Worm (Caenorhabditis elegans) whole organism, L1 larva: ENCODE data around the gene mes-2.
A peak's percentile ranks its signal among the peaks of the same experiment; 100 is the strongest.

Experiments
- C04F5.9 ChIP-seq: sonication (generic microtip); optimal IDR thresholded peaks from 2 replicates; lab custom pipeline; 2016; ENCODE audit warnings: missing genetic modification characterization, missing compliant biosample characterization
- C16A3.4 ChIP-seq: fragments of 150-350 bp; optimal IDR thresholded peaks from 2 replicates; lab custom pipeline; 2014; ENCODE audit warnings: missing biosample characterization, missing genetic modification characterization
- F16B12.6 ChIP-seq: fragments of 150-350 bp; optimal IDR thresholded peaks from 2 replicates; lab custom pipeline; 2014; ENCODE audit warnings: missing biosample characterization, missing genetic modification characterization
- blmp-1 ChIP-seq: fragments of 150-350 bp; optimal IDR thresholded peaks from 2 replicates; lab custom pipeline; 2014; ENCODE audit warnings: missing biosample characterization, missing genetic modification characterization
- ceh-63 ChIP-seq: fragments of 200-800 bp; sonication (Bioruptor generic); optimal IDR thresholded peaks from 2 replicates; lab custom pipeline; 2018; ENCODE audit warnings: mild to moderate bottlenecking, missing genetic modification characterization, missing compliant biosample characterization
- ceh-82 ChIP-seq, 3 experiments: fragments of 150-350 bp in 1 of 3; sonication (generic microtip) in 2 of 3; optimal IDR thresholded peaks; 2 replicates each; lab custom pipeline; 2014 to 2017; ENCODE audit warnings: missing biosample characterization in 3 of 3, missing genetic modification characterization in 3 of 3
- ces-1 ChIP-seq: fragments of 150-350 bp; optimal IDR thresholded peaks from 2 replicates; lab custom pipeline; 2014; ENCODE audit warnings: missing biosample characterization, missing genetic modification reagents, missing genetic modification characterization
- dsc-1 ChIP-seq: sonication (generic microtip); optimal IDR thresholded peaks from 2 replicates; lab custom pipeline; 2016; ENCODE audit warnings: mild to moderate bottlenecking, missing genetic modification characterization, missing compliant biosample characterization
- efl-1 ChIP-seq, 4 experiments: fragments of 150-350 bp; optimal IDR thresholded peaks in 3 of 4; peaks in 1 of 4; 1 replicate in 1 of 4; 2 replicates in 3 of 4; lab custom pipeline; 2014; ENCODE audit warnings: missing biosample characterization in 2 of 4, missing genetic modification characterization in 2 of 4, missing genetic modification reagents in 2 of 4
- efl-3 ChIP-seq: fragments of 200-800 bp; sonication (Bioruptor generic); optimal IDR thresholded peaks from 2 replicates; lab custom pipeline; 2018; ENCODE audit warnings: mild to moderate bottlenecking, missing genetic modification characterization, missing compliant biosample characterization
- egl-27 ChIP-seq, 2 experiments: fragments of 150-350 bp in 1 of 2; sonication (generic microtip); optimal IDR thresholded peaks; 3 replicates each; lab custom pipeline; 2017 to 2018; ENCODE audit warnings: missing biosample characterization in 2 of 2, missing genetic modification characterization in 2 of 2, missing genetic modification reagents in 2 of 2
- elt-3 ChIP-seq, 6 experiments: fragments of 150-350 bp in 1 of 6; sonication (generic microtip); optimal IDR thresholded peaks; 2 replicates each; lab custom pipeline; 2017 to 2018; ENCODE audit warnings: missing biosample characterization in 6 of 6, missing genetic modification characterization in 6 of 6, inconsistent platforms in 1 of 6
- fkh-8 ChIP-seq: sonication (generic microtip); optimal IDR thresholded peaks from 2 replicates; lab custom pipeline; 2016; ENCODE audit warnings: mild to moderate bottlenecking, missing genetic modification characterization, missing compliant biosample characterization
- fos-1 ChIP-seq: fragments of 150-350 bp; optimal IDR thresholded peaks from 2 replicates; lab custom pipeline; 2014; ENCODE audit warnings: missing biosample characterization, missing genetic modification characterization
- hlh-17 ChIP-seq: fragments of 200-800 bp; sonication (Bioruptor generic); optimal IDR thresholded peaks from 2 replicates; lab custom pipeline; 2018; ENCODE audit warnings: missing genetic modification characterization, mild to moderate bottlenecking, missing compliant biosample characterization, moderate library complexity, borderline replicate concordance
- isw-1 ChIP-seq: fragments of 200-800 bp; sonication (Bioruptor generic); IDR thresholded peaks from 2 replicates; pipeline ENCODE4 v1.3.6; 2022; ENCODE audit warnings: missing genetic modification characterization, missing compliant biosample characterization
- lin-13 ChIP-seq: fragments of 150-350 bp; optimal IDR thresholded peaks from 2 replicates; lab custom pipeline; 2014; ENCODE audit warnings: missing biosample characterization, missing genetic modification reagents, missing genetic modification characterization
- lin-35 ChIP-seq, 2 experiments: fragments of 150-350 bp; optimal IDR thresholded peaks; 2 replicates each; lab custom pipeline; 2014; ENCODE audit warnings: missing biosample characterization in 2 of 2, missing genetic modification characterization in 2 of 2, missing genetic modification reagents in 2 of 2
- lir-3 ChIP-seq: sonication (generic microtip); optimal IDR thresholded peaks from 2 replicates; lab custom pipeline; 2016; ENCODE audit warnings: mild to moderate bottlenecking, missing genetic modification characterization, moderate library complexity, missing compliant biosample characterization; ENCODE audit not compliant: poor library complexity
- lsy-2 ChIP-seq, 2 experiments: fragments of 150-350 bp; optimal IDR thresholded peaks; 2 replicates each; lab custom pipeline; 2014; ENCODE audit warnings: missing biosample characterization in 2 of 2, missing genetic modification characterization in 2 of 2
- mdl-1 ChIP-seq, 2 experiments: fragments of 150-350 bp; optimal IDR thresholded peaks; 2 replicates each; lab custom pipeline; 2014 to 2017; ENCODE audit warnings: missing biosample characterization in 2 of 2, missing genetic modification characterization in 2 of 2, inconsistent platforms in 1 of 2
- mep-1 ChIP-seq: fragments of 150-350 bp; optimal IDR thresholded peaks from 2 replicates; lab custom pipeline; 2014; ENCODE audit warnings: missing biosample characterization, missing genetic modification characterization
- nhr-11 ChIP-seq: fragments of 150-350 bp; optimal IDR thresholded peaks from 2 replicates; lab custom pipeline; 2014; ENCODE audit warnings: missing biosample characterization, missing genetic modification characterization
- nhr-12 ChIP-seq: sonication (generic microtip); optimal IDR thresholded peaks from 2 replicates; lab custom pipeline; 2017; ENCODE audit warnings: missing biosample characterization, missing genetic modification characterization
- nhr-19 ChIP-seq: fragments of 200-800 bp; sonication (Bioruptor generic); conservative IDR thresholded peaks from 2 replicates; pipeline ENCODE4 v1.3.6; 2022; ENCODE audit warnings: missing genetic modification characterization, missing compliant biosample characterization
- nhr-20 ChIP-seq: sonication (generic microtip); optimal IDR thresholded peaks from 2 replicates; lab custom pipeline; 2016; ENCODE audit warnings: mild to moderate bottlenecking, missing genetic modification characterization, missing compliant biosample characterization
- nhr-28 ChIP-seq: fragments of 150-350 bp; optimal IDR thresholded peaks from 2 replicates; lab custom pipeline; 2014; ENCODE audit warnings: missing biosample characterization, missing genetic modification characterization
- nhr-47 ChIP-seq: sonication (generic microtip); optimal IDR thresholded peaks from 2 replicates; lab custom pipeline; 2016; ENCODE audit warnings: mild to moderate bottlenecking, missing genetic modification characterization, moderate library complexity, missing compliant biosample characterization
- nhr-71 ChIP-seq: sonication (generic microtip); optimal IDR thresholded peaks from 2 replicates; lab custom pipeline; 2016; ENCODE audit warnings: mild to moderate bottlenecking, missing genetic modification characterization, moderate library complexity, missing compliant biosample characterization
- nhr-77 ChIP-seq: fragments of 150-350 bp; optimal IDR thresholded peaks from 2 replicates; lab custom pipeline; 2014; ENCODE audit warnings: missing biosample characterization, missing genetic modification characterization
- nhr-85 ChIP-seq: sonication (generic microtip); peaks from one replicate; lab custom pipeline; 2016; ENCODE audit warnings: missing genetic modification characterization, inconsistent platforms, missing compliant biosample characterization
- nhr-90 ChIP-seq: sonication (generic microtip); optimal IDR thresholded peaks from 2 replicates; lab custom pipeline; 2016; ENCODE audit warnings: mild to moderate bottlenecking, missing genetic modification characterization, missing compliant biosample characterization; ENCODE audit not compliant: poor library complexity
- rnt-1 ChIP-seq: sonication (generic microtip); optimal IDR thresholded peaks from 2 replicates; lab custom pipeline; 2016; ENCODE audit warnings: mild to moderate bottlenecking, missing genetic modification characterization, moderate library complexity, missing compliant biosample characterization
- skn-1 ChIP-seq: fragments of 150-350 bp; optimal IDR thresholded peaks from 2 replicates; lab custom pipeline; 2014; ENCODE audit warnings: missing biosample characterization, missing genetic modification characterization
- snpc-4 ChIP-seq: fragments of 150-350 bp; optimal IDR thresholded peaks from 2 replicates; lab custom pipeline; 2014; ENCODE audit warnings: missing biosample characterization, missing genetic modification characterization
- snu-23 ChIP-seq: sonication (generic microtip); optimal IDR thresholded peaks from 2 replicates; lab custom pipeline; 2016; ENCODE audit warnings: missing genetic modification characterization, missing compliant biosample characterization
- swsn-7 ChIP-seq: sonication (generic microtip); optimal IDR thresholded peaks from 2 replicates; lab custom pipeline; 2016; ENCODE audit warnings: missing genetic modification characterization, missing compliant biosample characterization
- tbx-2 ChIP-seq: sonication (generic microtip); optimal IDR thresholded peaks from 2 replicates; lab custom pipeline; 2016; ENCODE audit warnings: missing genetic modification characterization, missing compliant biosample characterization
- tlp-1 ChIP-seq: fragments of 150-350 bp; optimal IDR thresholded peaks from 2 replicates; lab custom pipeline; 2014; ENCODE audit warnings: missing biosample characterization, missing genetic modification characterization
- unc-130 ChIP-seq: fragments of 150-350 bp; optimal IDR thresholded peaks from 2 replicates; lab custom pipeline; 2017; ENCODE audit warnings: missing biosample characterization, missing genetic modification characterization, inconsistent platforms
- xbp-1 ChIP-seq: sonication (generic microtip); optimal IDR thresholded peaks from 2 replicates; lab custom pipeline; 2016; ENCODE audit warnings: missing genetic modification characterization, missing compliant biosample characterization
- ztf-11 ChIP-seq, 2 experiments: sonication (generic microtip); optimal IDR thresholded peaks; 2 replicates each; lab custom pipeline; 2016 to 2017; ENCODE audit warnings: missing genetic modification characterization in 2 of 2, missing biosample characterization in 1 of 2, missing compliant biosample characterization in 1 of 2
- ztf-4 ChIP-seq: fragments of 150-350 bp; optimal IDR thresholded peaks from 2 replicates; lab custom pipeline; 2014; ENCODE audit warnings: missing biosample characterization, missing genetic modification characterization

The mes-2 gene

DNA sequence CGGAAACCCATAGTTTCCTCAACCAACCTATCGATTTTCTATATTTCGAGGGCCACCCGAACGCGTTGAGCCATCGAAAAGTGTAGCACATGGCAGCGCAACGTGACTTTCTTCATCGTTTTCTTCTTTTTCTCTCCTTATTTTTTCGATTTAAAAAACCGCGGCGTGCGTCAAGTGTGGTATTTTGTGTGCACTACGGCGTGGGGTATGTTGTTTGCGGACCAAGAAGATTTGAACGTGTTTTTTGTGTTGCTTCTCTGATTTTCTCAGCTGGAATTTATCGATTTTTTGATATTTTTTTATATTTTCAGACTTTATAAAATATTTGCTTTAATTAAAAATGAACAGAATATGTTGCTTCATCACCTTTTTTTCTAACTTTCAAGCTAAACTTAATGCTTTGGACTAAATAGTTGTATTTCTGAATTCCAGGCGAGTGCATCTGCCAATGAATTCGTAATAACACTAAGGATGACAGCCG lies 25.8 kb upstream of the mes-2 start, which contains the start of the genes agl-1 and pfs-2 (continued):
- TF ChIP-seq snpc-4 (tag; lab: Kevin White, UChicago) (peak; percentile 56), lsy-2 (tag; optimal IDR thresholded peaks at IDR 0.05; lab: Kevin White, UChicago) (peak; percentile 91 to 94), efl-3 (GFP tag; lab: Kevin White, UChicago) (no peak), mep-1 (peak; percentile 82), fos-1 (tag; lab: Kevin White, UChicago) (peak; percentile 7), lir-3 (tag; lab: Kevin White, UChicago) (no peak), F16B12.6 (peak; percentile 97), C04F5.9 (tag; lab: Kevin White, UChicago) (peak; percentile 3), fkh-8 (peak; percentile 58), isw-1 (GFP tag; lab: Robert Waterston, UW) (peak; percentile 38; the same call in 1 of the 2 replicates), elt-3 (tag; optimal IDR thresholded peaks at IDR 0.05; lab: Kevin White, UChicago) (peak in 1 of 6 experiments; percentile 34), skn-1 (peak; percentile 84), lin-35 (GFP tag; optimal IDR thresholded peaks at IDR 0.05; lab: Kevin White, UChicago) (peak; percentile 89 to 96), ztf-4 (tag; lab: Kevin White, UChicago) (peak; percentile 16), ceh-82 (tag; optimal IDR thresholded peaks at IDR 0.05; lab: Kevin White, UChicago) (peak; percentile 43 to 81 (median 65)), rnt-1 (tag; lab: Kevin White, UChicago) (peak; percentile 87), nhr-28 (no peak), ztf-11 (tag; optimal IDR thresholded peaks at IDR 0.05; lab: Kevin White, UChicago) (peak in 1 of 2 experiments; percentile 26), swsn-7 (tag; lab: Kevin White, UChicago) (peak; percentile 69), tlp-1 (tag; lab: Kevin White, UChicago) (no peak), nhr-90 (peak; percentile 52), nhr-20 (tag; lab: Kevin White, UChicago) (peak; percentile 56), nhr-47 (tag; lab: Kevin White, UChicago) (peak; percentile 80), snu-23 (GFP tag; lab: Kevin White, UChicago) (peak; percentile 80), nhr-12 (tag; lab: Kevin White, UChicago) (no peak), nhr-11 (peak; percentile 19), nhr-71 (tag; lab: Kevin White, UChicago) (peak; percentile 83), C16A3.4 (tag; lab: Kevin White, UChicago) (peak; percentile 76), nhr-77 (tag; lab: Kevin White, UChicago) (peak; percentile 73), mdl-1 (tag; optimal IDR thresholded peaks at IDR 0.05; lab: Kevin White, UChicago) (peak in 1 of 2 experiments; percentile 84), unc-130 (peak; percentile 60), dsc-1 (peak; percentile 68), nhr-19 (GFP tag; lab: Robert Waterston, UW) (peak; percentile 71), xbp-1 (tag; lab: Kevin White, UChicago) (peak; percentile 66)

DNA sequence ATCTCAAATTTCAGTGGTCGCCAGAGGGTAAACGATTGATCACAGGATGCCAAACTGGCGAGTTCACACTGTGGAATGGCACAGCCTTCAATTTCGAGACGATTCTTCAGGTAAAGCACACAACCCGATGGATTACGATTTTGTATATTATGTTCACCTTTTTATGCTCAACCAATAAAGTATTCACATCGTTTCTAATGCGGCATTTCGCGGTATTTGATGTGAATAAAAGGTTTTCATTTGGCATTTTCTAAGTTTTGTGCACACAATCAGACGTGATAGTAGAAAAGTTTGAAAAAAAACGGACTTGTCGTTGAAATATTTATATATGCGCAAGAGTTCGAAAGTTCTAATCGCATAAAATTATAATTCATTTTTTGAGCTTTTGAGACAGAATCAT lies 24.8 kb upstream of the mes-2 start:
- TF ChIP-seq nhr-85 = no peak
- no peak for TF ChIP-seq snu-23 (GFP tag; lab: Kevin White, UChicago)
- TF ChIP-seq dsc-1 = no peak
- TF ChIP-seq skn-1 = no peak
- TF ChIP-seq ceh-63 (GFP tag; lab: Kevin White, UChicago) = no peak
- TF ChIP-seq hlh-17 = no peak
- no peak for TF ChIP-seq efl-1 (optimal IDR thresholded peaks at IDR 0.05; lab: Kevin White, UChicago)
- peak in 1 of 2 experiments; percentile 34 for TF ChIP-seq efl-1 (GFP tag; optimal IDR thresholded peaks at IDR 0.05 in 1 of 2; lab: Kevin White, UChicago)

DNA sequence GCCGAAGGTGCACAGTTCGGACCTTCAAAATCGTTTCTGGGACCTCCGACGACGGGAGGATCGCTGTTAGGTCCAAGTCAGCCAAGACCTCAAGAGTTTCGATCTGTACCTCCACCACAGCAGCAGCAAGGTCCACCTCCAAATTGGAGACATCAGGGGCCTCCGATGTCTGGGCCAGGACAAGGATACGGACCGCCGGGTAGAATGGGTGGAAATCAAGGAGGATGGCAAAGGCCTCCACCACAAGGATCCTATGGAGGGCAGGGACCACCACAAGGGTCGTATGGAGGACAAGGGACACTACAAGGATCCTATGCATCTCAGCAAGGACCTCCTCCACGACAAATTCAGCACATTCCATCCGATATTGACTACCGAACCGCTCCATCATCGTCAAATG lies 23.1 kb upstream of the mes-2 start:
- no peak for TF ChIP-seq ces-1
- TF ChIP-seq blmp-1 (tag; lab: Kevin White, UChicago) = no peak
- TF ChIP-seq tbx-2 = no peak
- TF ChIP-seq mdl-1 (tag; optimal IDR thresholded peaks at IDR 0.05; lab: Kevin White, UChicago) = no peak
- no peak for TF ChIP-seq lin-13 (GFP tag; lab: Kevin White, UChicago)
- TF ChIP-seq isw-1 (GFP tag; lab: Robert Waterston, UW) = no peak
- TF ChIP-seq nhr-19 (GFP tag; lab: Robert Waterston, UW) = no peak
- no peak for TF ChIP-seq egl-27 (tag; optimal IDR thresholded peaks at IDR 0.05; lab: Kevin White, UChicago)
